Fruit fly (Drosophila melanogaster) whole organism: ENCODE results near the gene mask.

Source experiments
- CG8478 ChIP-seq: fragments of >200 bp; optimal IDR thresholded peaks from 2 replicates; lab custom pipeline; 2018; ENCODE audit warnings: inconsistent platforms
- pan ChIP-seq: fragments of >200 bp; optimal IDR thresholded peaks from 2 replicates; lab custom pipeline; 2017
- psq ChIP-seq: fragments of >200 bp; optimal IDR thresholded peaks from 2 replicates; lab custom pipeline; 2017

- TF ChIP-seq CG8478 (lab: Kevin White, UChicago) (no peak), pan (lab: Kevin White, UChicago) (no peak), psq (no peak)
Observed at dm6 chr3R:24263588-24264413, 33.4 kb downstream of the mask start.
